Fruit fly (Drosophila melanogaster) whole organism, embryonic: Measurements from ENCODE around the gene Gr33a.

ENCODE experiments used
- Bdp1 ChIP-seq: fragments of 200-800 bp; sonication (Bioruptor generic); optimal IDR thresholded peaks from 3 replicates; lab custom pipeline; 2016; ENCODE audit warnings: missing biosample characterization, missing genetic modification characterization
- CG10267 ChIP-seq: fragments of 200-800 bp; sonication (Bioruptor generic); optimal IDR thresholded peaks from 2 replicates; lab custom pipeline; 2018; ENCODE audit warnings: missing biosample characterization, mild to moderate bottlenecking, missing genetic modification characterization, moderate library complexity
- CG10431 ChIP-seq: fragments of 200-800 bp; sonication (Bioruptor generic); optimal IDR thresholded peaks from 3 replicates; lab custom pipeline; 2018; ENCODE audit warnings: missing biosample characterization, mild to moderate bottlenecking, missing genetic modification characterization
- CG11398 ChIP-seq: fragments of 200-800 bp; sonication (Bioruptor generic); optimal IDR thresholded peaks from 2 replicates; lab custom pipeline; 2016; ENCODE audit warnings: missing biosample characterization, missing genetic modification characterization
- CG13123 ChIP-seq: fragments of 200-800 bp; sonication (Bioruptor generic); optimal IDR thresholded peaks from 2 replicates; lab custom pipeline; 2016; ENCODE audit warnings: missing biosample characterization, missing genetic modification characterization
- CG15011 ChIP-seq: fragments of 200-800 bp; sonication (Bioruptor generic); optimal IDR thresholded peaks from 3 replicates; lab custom pipeline; 2018; ENCODE audit warnings: missing biosample characterization, mild to moderate bottlenecking, missing genetic modification characterization
- CG15269 ChIP-seq: fragments of 200-800 bp; sonication (Bioruptor generic); optimal IDR thresholded peaks from 2 replicates; lab custom pipeline; 2018; ENCODE audit warnings: missing biosample characterization, mild to moderate bottlenecking, missing genetic modification characterization, moderate library complexity
- CG17361 ChIP-seq: fragments of 200-800 bp; sonication (Bioruptor generic); IDR thresholded peaks from 3 replicates; pipeline ENCODE4 v1.3.6; 2022; ENCODE audit warnings: missing biosample characterization, missing genetic modification characterization
- CG18262 ChIP-seq: fragments of 200-800 bp; optimal IDR thresholded peaks from 3 replicates; lab custom pipeline; 2019; ENCODE audit warnings: missing biosample characterization, mild to moderate bottlenecking, missing genetic modification characterization, moderate library complexity
- CG2678 ChIP-seq: fragments of 200-800 bp; sonication (Bioruptor generic); optimal IDR thresholded peaks from 3 replicates; lab custom pipeline; 2019; ENCODE audit warnings: missing biosample characterization, mild to moderate bottlenecking, missing genetic modification characterization, moderate library complexity
- CG2712 ChIP-seq: fragments of 200-800 bp; optimal IDR thresholded peaks from 3 replicates; lab custom pipeline; 2019; ENCODE audit warnings: missing biosample characterization, mild to moderate bottlenecking, missing genetic modification characterization, moderate library complexity
- CG32532 ChIP-seq: fragments of 200-800 bp; sonication (Bioruptor generic); IDR thresholded peaks from 2 replicates; pipeline ENCODE4 v1.3.6; 2022; ENCODE audit warnings: missing biosample characterization, missing genetic modification characterization
- CG4707 ChIP-seq: fragments of 200-800 bp; sonication (Bioruptor generic); optimal IDR thresholded peaks from 2 replicates; lab custom pipeline; 2018; ENCODE audit warnings: missing biosample characterization, mild to moderate bottlenecking, missing genetic modification characterization, moderate library complexity
- CG4730 ChIP-seq: fragments of 200-800 bp; sonication (Bioruptor generic); IDR thresholded peaks from 2 replicates; pipeline ENCODE4 v1.3.6; 2022; ENCODE audit warnings: missing biosample characterization, missing genetic modification characterization
- CG4820 ChIP-seq: fragments of 200-800 bp; sonication (Bioruptor generic); optimal IDR thresholded peaks from 3 replicates; lab custom pipeline; 2016; ENCODE audit warnings: missing biosample characterization, missing genetic modification characterization
- CG6854 ChIP-seq: fragments of 200-800 bp; sonication (Bioruptor generic); optimal IDR thresholded peaks from 3 replicates; lab custom pipeline; 2017; ENCODE audit warnings: missing biosample characterization, mild to moderate bottlenecking, missing genetic modification characterization
- CG9727 ChIP-seq: fragments of 200-800 bp; sonication (Bioruptor generic); optimal IDR thresholded peaks from 3 replicates; lab custom pipeline; 2017; ENCODE audit warnings: missing biosample characterization, mild to moderate bottlenecking, missing genetic modification characterization
- CG9932 ChIP-seq: fragments of 200-800 bp; sonication (Bioruptor generic); IDR thresholded peaks from 2 replicates; pipeline ENCODE4 v1.3.6; 2022; ENCODE audit warnings: missing biosample characterization, missing genetic modification characterization
- Dip3 ChIP-seq: fragments of 200-800 bp; sonication (Bioruptor generic); optimal IDR thresholded peaks from 3 replicates; lab custom pipeline; 2016; ENCODE audit warnings: missing biosample characterization, missing genetic modification characterization
- Dll ChIP-seq: fragments of 200-800 bp; sonication (Bioruptor generic); IDR thresholded peaks from 4 replicates; pipeline ENCODE4 v1.3.6; 2022; ENCODE audit warnings: missing biosample characterization, missing genetic modification characterization; ENCODE audit not compliant: partially characterized antibody
- Ets65A ChIP-seq: fragments of 200-800 bp; sonication (Bioruptor generic); peaks from one replicate; lab custom pipeline; 2016; ENCODE audit warnings: missing biosample characterization, missing genetic modification characterization
- Gsc ChIP-seq: fragments of 200-800 bp; sonication (Bioruptor generic); IDR thresholded peaks from 2 replicates; pipeline ENCODE4 v1.3.6; 2022; ENCODE audit warnings: missing biosample characterization, missing genetic modification characterization
- H2.0 ChIP-seq: fragments of 200-800 bp; sonication (Bioruptor generic); IDR thresholded peaks from 2 replicates; pipeline ENCODE4 v1.3.6; 2022; ENCODE audit warnings: missing biosample characterization, missing genetic modification characterization
- HLH3B ChIP-seq: fragments of 200-800 bp; sonication (Bioruptor generic); IDR thresholded peaks from 2 replicates; pipeline ENCODE4 v1.3.6; 2022; ENCODE audit warnings: missing biosample characterization, missing genetic modification characterization
- HLHmδ ChIP-seq: fragments of 200-800 bp; sonication (Bioruptor generic); optimal IDR thresholded peaks from 2 replicates; lab custom pipeline; 2018; ENCODE audit warnings: missing biosample characterization, mild to moderate bottlenecking, missing genetic modification characterization, moderate library complexity
- Lpt ChIP-seq: fragments of >200 bp; optimal IDR thresholded peaks from 2 replicates; lab custom pipeline; 2018; ENCODE audit warnings: missing biosample characterization, missing genetic modification characterization
- Ravus ChIP-seq: fragments of 200-800 bp; sonication (Bioruptor generic); IDR thresholded peaks from 2 replicates; pipeline ENCODE4 v1.3.6; 2022; ENCODE audit warnings: missing biosample characterization, missing genetic modification characterization
- Usf ChIP-seq: fragments of 200-800 bp; sonication (Bioruptor generic); optimal IDR thresholded peaks from 2 replicates; lab custom pipeline; 2017; ENCODE audit warnings: missing genotype, missing biosample characterization, missing genetic modification characterization
- YL-1 ChIP-seq: fragments of 200-800 bp; sonication (Bioruptor generic); optimal IDR thresholded peaks from 3 replicates; lab custom pipeline; 2017; ENCODE audit warnings: missing biosample characterization, mild to moderate bottlenecking, missing genetic modification characterization
- aop ChIP-seq: fragments of 200-800 bp; sonication (Bioruptor generic); IDR thresholded peaks from 2 replicates; pipeline ENCODE4 v1.3.6; 2022; ENCODE audit warnings: missing biosample characterization, missing genetic modification characterization
- az2 ChIP-seq: fragments of 200-800 bp; sonication (Bioruptor generic); optimal IDR thresholded peaks from 3 replicates; lab custom pipeline; 2016; ENCODE audit warnings: missing biosample characterization, missing genetic modification characterization
- cas ChIP-seq: fragments of 200-800 bp; sonication (Bioruptor generic); IDR thresholded peaks from 2 replicates; pipeline ENCODE4 v1.3.6; 2022; ENCODE audit warnings: missing biosample characterization, missing genetic modification characterization
- caup ChIP-seq: fragments of 200-800 bp; sonication (Bioruptor generic); optimal IDR thresholded peaks from 3 replicates; lab custom pipeline; 2017; ENCODE audit warnings: missing biosample characterization, mild to moderate bottlenecking, missing genetic modification characterization, moderate library complexity; ENCODE audit not compliant: severe bottlenecking
- en ChIP-seq: fragments of 200-800 bp; sonication (Bioruptor generic); optimal IDR thresholded peaks from 2 replicates; lab custom pipeline; 2016; ENCODE audit warnings: missing biosample characterization, missing genetic modification characterization
- fd3F ChIP-seq: fragments of 200-800 bp; sonication (Bioruptor generic); optimal IDR thresholded peaks from 2 replicates; lab custom pipeline; 2018; ENCODE audit warnings: missing biosample characterization, mild to moderate bottlenecking, missing genetic modification characterization, moderate library complexity
- gcm2 ChIP-seq: fragments of 200-800 bp; sonication (Bioruptor generic); optimal IDR thresholded peaks from 2 replicates; lab custom pipeline; 2016; ENCODE audit warnings: missing biosample characterization, missing genetic modification characterization
- grau ChIP-seq: fragments of 200-800 bp; optimal IDR thresholded peaks from 3 replicates; lab custom pipeline; 2019; ENCODE audit warnings: missing biosample characterization, mild to moderate bottlenecking, missing genetic modification characterization, moderate library complexity
- grn ChIP-seq: fragments of 200-800 bp; sonication (Bioruptor generic); optimal IDR thresholded peaks from 3 replicates; lab custom pipeline; 2017; ENCODE audit warnings: missing biosample characterization, missing genetic modification characterization
- jigr1 ChIP-seq: fragments of 200-800 bp; sonication (Bioruptor generic); IDR thresholded peaks from 3 replicates; pipeline ENCODE4 v1.3.6; 2022; ENCODE audit warnings: missing biosample characterization, missing genetic modification characterization
- jumu ChIP-seq: fragments of 200-800 bp; sonication (Bioruptor generic); optimal IDR thresholded peaks from 3 replicates; lab custom pipeline; 2016; ENCODE audit warnings: missing biosample characterization, missing genetic modification characterization
- mam ChIP-seq: fragments of 200-800 bp; sonication (Bioruptor generic); optimal IDR thresholded peaks from 3 replicates; lab custom pipeline; 2016; ENCODE audit warnings: missing biosample characterization, missing genetic modification characterization
- odd ChIP-seq: fragments of 200-800 bp; sonication (Bioruptor generic); optimal IDR thresholded peaks from 2 replicates; lab custom pipeline; 2017; ENCODE audit warnings: missing biosample characterization, mild to moderate bottlenecking, missing genetic modification characterization
- schlank ChIP-seq: fragments of 200-800 bp; sonication (Bioruptor generic); optimal IDR thresholded peaks from 2 replicates; lab custom pipeline; 2018; ENCODE audit warnings: missing biosample characterization, mild to moderate bottlenecking, missing genetic modification characterization
- sqz ChIP-seq: fragments of 200-800 bp; sonication (Bioruptor generic); optimal IDR thresholded peaks from 3 replicates; lab custom pipeline; 2018; ENCODE audit warnings: missing biosample characterization, mild to moderate bottlenecking, missing genetic modification characterization
- stwl ChIP-seq: fragments of 200-800 bp; sonication (Bioruptor generic); optimal IDR thresholded peaks from 3 replicates; lab custom pipeline; 2018; ENCODE audit warnings: missing biosample characterization, mild to moderate bottlenecking, missing genetic modification characterization, moderate library complexity
- trem ChIP-seq: fragments of 200-800 bp; optimal IDR thresholded peaks from 3 replicates; lab custom pipeline; 2019; ENCODE audit warnings: missing biosample characterization, mild to moderate bottlenecking, missing genetic modification characterization, moderate library complexity
- tx ChIP-seq: fragments of 200-800 bp; sonication (Bioruptor generic); optimal IDR thresholded peaks from 2 replicates; lab custom pipeline; 2016; ENCODE audit warnings: missing biosample characterization, missing genetic modification characterization
- vfl ChIP-seq: fragments of 200-800 bp; sonication (Bioruptor generic); optimal IDR thresholded peaks from 2 replicates; lab custom pipeline; 2016; ENCODE audit warnings: missing biosample characterization, missing genetic modification characterization
- vnd ChIP-seq: fragments of 200-800 bp; sonication (Bioruptor generic); IDR thresholded peaks from 3 replicates; pipeline ENCODE4 v1.3.6; 2022; ENCODE audit warnings: missing biosample characterization, missing genetic modification characterization; ENCODE audit not compliant: partially characterized antibody

Gene Gr33a

DNA sequence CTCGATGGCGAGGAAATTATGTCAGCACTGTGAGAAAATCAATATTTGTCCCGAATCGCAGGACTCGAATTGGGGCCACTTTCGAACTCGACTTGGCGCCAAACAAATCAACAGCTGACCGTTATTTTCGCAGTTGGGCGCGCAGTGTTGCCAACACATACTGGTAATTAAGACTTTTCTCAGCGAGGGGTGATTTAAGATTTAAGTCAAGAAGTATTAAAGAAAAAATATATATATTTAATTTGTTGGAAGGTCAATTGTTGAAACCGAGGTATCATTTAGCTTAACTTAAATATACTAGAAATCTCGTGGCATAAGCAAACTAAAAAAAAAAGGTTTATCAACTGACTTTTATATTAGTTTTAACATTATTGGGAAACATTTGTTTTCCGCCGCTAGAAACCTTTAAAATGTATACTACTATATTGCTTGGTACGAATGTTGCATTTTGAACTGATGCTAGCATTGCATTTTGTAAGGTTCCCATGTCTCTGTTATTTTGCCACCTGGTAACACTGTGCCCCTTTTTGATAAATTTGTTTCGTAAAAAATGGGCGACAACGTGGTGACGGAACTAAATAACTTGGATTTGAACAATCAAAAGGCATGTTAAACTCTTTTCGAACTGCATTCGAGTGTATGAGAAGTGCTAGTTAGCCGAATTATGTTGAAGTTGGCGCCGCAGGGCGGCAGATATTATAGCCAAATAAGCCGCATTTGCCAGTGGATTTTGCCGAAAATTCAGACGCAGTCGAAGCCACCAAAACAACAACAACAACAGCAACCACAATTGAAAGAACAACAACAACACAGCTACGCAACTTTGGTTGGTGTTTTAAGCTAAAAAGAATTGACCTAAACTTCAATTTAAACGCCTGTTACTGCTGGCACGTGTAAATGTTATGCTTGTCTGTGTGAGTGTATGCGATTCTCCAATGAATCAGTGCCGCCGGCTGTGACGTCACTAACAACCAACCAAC lies 34.3 kb upstream of the Gr33a start, which contains the start of the genes Patsas and ThrRS (continued):
- TF ChIP-seq HLHmδ (GFP tag; lab: Kevin White, UChicago) (no peak), Ravus (GFP tag; lab: Robert Waterston, UW) (no peak; the same call in 1 of the 2 replicates), CG6854 (GFP tag; lab: Kevin White, UChicago) (peak; percentile 51), CG15011 (GFP tag; lab: Kevin White, UChicago) (no peak), CG10267 (tag; lab: Kevin White, UChicago) (peak; percentile 84), odd (no peak), CG4707 (GFP tag; lab: Kevin White, UChicago) (no peak), CG10431 (peak; percentile 33), vnd (GFP tag; lab: Robert Waterston, UW) (no peak), HLH3B (GFP tag; lab: Robert Waterston, UW) (peak; percentile 81), aop (GFP tag; lab: Robert Waterston, UW) (peak; percentile 53; the same call in 1 of the 2 replicates), Gsc (no peak), stwl (peak; percentile 70), YL-1 (GFP tag; lab: Kevin White, UChicago) (peak; percentile 65), CG9932 (GFP tag; lab: Robert Waterston, UW) (peak; percentile 89), mam (GFP tag; lab: Kevin White, UChicago) (peak; percentile 83), gcm2 (peak; percentile 6), CG4820 (peak; percentile 84), CG9727 (peak; percentile 82), CG11398 (GFP tag; lab: Kevin White, UChicago) (no peak), vfl (GFP tag; lab: Kevin White, UChicago) (peak; percentile 76), jigr1 (GFP tag; lab: Robert Waterston, UW) (peak; percentile 80), cas (GFP tag; lab: Robert Waterston, UW) (peak; percentile 69), Dll (GFP tag; lab: Robert Waterston, UW) (0 out of 4 replicates have a peak, but pooled peaks have one; percentile 26), en (peak; percentile 48), caup (GFP tag; lab: Kevin White, UChicago) (peak; percentile 86), H2.0 (GFP tag; lab: Robert Waterston, UW) (peak; percentile 78), CG2712 (peak; percentile 89), CG18262 (tag; lab: Kevin White, UChicago) (peak; percentile 84), Dip3 (GFP tag; lab: Kevin White, UChicago) (peak; percentile 68), tx (GFP tag; lab: Kevin White, UChicago) (peak; percentile 72), CG17361 (GFP tag; lab: Robert Waterston, UW) (peak; percentile 95), Bdp1 (GFP tag; lab: Kevin White, UChicago) (peak; percentile 59), trem (tag; lab: Kevin White, UChicago) (peak; percentile 73), CG13123 (GFP tag; lab: Kevin White, UChicago) (peak; percentile 63), CG32532 (peak; percentile 88), Ets65A (peak; percentile 99), grn (GFP tag; lab: Kevin White, UChicago) (no peak), CG2678 (tag; lab: Kevin White, UChicago) (peak; percentile 91), grau (tag; lab: Kevin White, UChicago) (peak; percentile 87), CG4730 (GFP tag; lab: Robert Waterston, UW) (peak; percentile 81), Lpt (GFP tag; lab: Kevin White, UChicago) (no peak), fd3F (GFP tag; lab: Kevin White, UChicago) (peak; percentile 85), CG15269 (tag; lab: Kevin White, UChicago) (peak; percentile 90), sqz (GFP tag; lab: Kevin White, UChicago) (peak; percentile 65), schlank (tag; lab: Kevin White, UChicago) (peak; percentile 21), Usf (GFP tag; lab: Kevin White, UChicago) (peak; percentile 83), jumu (GFP tag; lab: Kevin White, UChicago) (peak; percentile 54), az2 (peak; percentile 87)
